Worm (Caenorhabditis elegans) whole organism, L3 larva: ENCODE data around the gene srab-23.

Source experiments
- R02D3.7 ChIP-seq: fragments of 150-350 bp; optimal IDR thresholded peaks from 2 replicates; lab custom pipeline; 2014; ENCODE audit warnings: missing biosample characterization, missing genetic modification characterization
- ZK546.5 ChIP-seq: sonication (generic microtip); optimal IDR thresholded peaks from 2 replicates; lab custom pipeline; 2017; ENCODE audit warnings: missing biosample characterization, missing genetic modification characterization
- aly-2 ChIP-seq: fragments of 150-350 bp; optimal IDR thresholded peaks from 2 replicates; lab custom pipeline; 2014; ENCODE audit warnings: missing biosample characterization, missing genetic modification characterization
- ceh-16 ChIP-seq: sonication (generic microtip); optimal IDR thresholded peaks from 2 replicates; lab custom pipeline; 2017; ENCODE audit warnings: missing biosample characterization, missing genetic modification characterization
- ceh-28 ChIP-seq: fragments of 150-350 bp; optimal IDR thresholded peaks from 2 replicates; lab custom pipeline; 2014; ENCODE audit warnings: missing biosample characterization, missing genetic modification reagents, missing genetic modification characterization
- ceh-9 ChIP-seq: sonication (generic microtip); optimal IDR thresholded peaks from 2 replicates; lab custom pipeline; 2018; ENCODE audit warnings: missing biosample characterization, missing genetic modification characterization
- daf-12 ChIP-seq: fragments of 150-350 bp; optimal IDR thresholded peaks from 2 replicates; lab custom pipeline; 2014; ENCODE audit warnings: missing biosample characterization, missing genetic modification reagents, missing genetic modification characterization
- egl-27 ChIP-seq: sonication (generic microtip); optimal IDR thresholded peaks from 4 replicates; lab custom pipeline; 2017; ENCODE audit warnings: missing biosample characterization, missing genetic modification reagents, missing genetic modification characterization
- egl-5 ChIP-seq: fragments of 150-350 bp; optimal IDR thresholded peaks from 2 replicates; lab custom pipeline; 2017; ENCODE audit warnings: missing biosample characterization, missing genetic modification reagents, missing genetic modification characterization, inconsistent platforms
- elt-1 ChIP-seq: fragments of 150-350 bp; optimal IDR thresholded peaks from 2 replicates; lab custom pipeline; 2014; ENCODE audit warnings: missing biosample characterization, missing genetic modification characterization
- elt-2 ChIP-seq: sonication (generic microtip); optimal IDR thresholded peaks from 2 replicates; lab custom pipeline; 2016; ENCODE audit warnings: missing genetic modification reagents, mild to moderate bottlenecking, missing genetic modification characterization, missing compliant biosample characterization
- eor-1 ChIP-seq, 2 experiments: fragments of 150-350 bp; optimal IDR thresholded peaks; 2 replicates each; lab custom pipeline; 2014 to 2018; ENCODE audit warnings: missing biosample characterization in 2 of 2, missing genetic modification characterization in 2 of 2
- fkh-10 ChIP-seq: sonication (generic microtip); optimal IDR thresholded peaks from 2 replicates; lab custom pipeline; 2017; ENCODE audit warnings: missing biosample characterization, missing genetic modification reagents, missing genetic modification characterization
- fkh-2 ChIP-seq: fragments of 150-350 bp; optimal IDR thresholded peaks from 2 replicates; lab custom pipeline; 2014; ENCODE audit warnings: missing biosample characterization, missing genetic modification reagents, missing genetic modification characterization
- fos-1 ChIP-seq: fragments of 150-350 bp; optimal IDR thresholded peaks from 2 replicates; lab custom pipeline; 2014; ENCODE audit warnings: missing biosample characterization, missing genetic modification characterization
- hmg-11 ChIP-seq: sonication (generic microtip); optimal IDR thresholded peaks from 2 replicates; lab custom pipeline; 2016; ENCODE audit warnings: missing genetic modification characterization, missing compliant biosample characterization
- jun-1 ChIP-seq: fragments of 150-350 bp; optimal IDR thresholded peaks from 2 replicates; lab custom pipeline; 2014; ENCODE audit warnings: missing biosample characterization, missing genetic modification reagents, missing genetic modification characterization
- lin-15B ChIP-seq: fragments of 150-350 bp; optimal IDR thresholded peaks from 2 replicates; lab custom pipeline; 2014; ENCODE audit warnings: missing biosample characterization, missing genetic modification characterization
- lin-39 ChIP-seq: fragments of 150-350 bp; optimal IDR thresholded peaks from 2 replicates; lab custom pipeline; 2018; ENCODE audit warnings: missing biosample characterization, missing genetic modification reagents, missing genetic modification characterization
- lsy-12 ChIP-seq: sonication (generic microtip); optimal IDR thresholded peaks from 2 replicates; lab custom pipeline; 2016; ENCODE audit warnings: mild to moderate bottlenecking, missing genetic modification characterization, missing compliant biosample characterization
- mdl-1 ChIP-seq: fragments of 150-350 bp; optimal IDR thresholded peaks from 2 replicates; lab custom pipeline; 2014; ENCODE audit warnings: missing biosample characterization, missing genetic modification characterization
- mml-1 ChIP-seq: fragments of 150-350 bp; sonication (generic microtip); optimal IDR thresholded peaks from 3 replicates; lab custom pipeline; 2014; ENCODE audit warnings: missing biosample characterization, missing genetic modification characterization
- nhr-11 ChIP-seq: fragments of 150-350 bp; optimal IDR thresholded peaks from 2 replicates; lab custom pipeline; 2014; ENCODE audit warnings: missing biosample characterization, missing genetic modification characterization
- nhr-12 ChIP-seq: fragments of 150-350 bp; optimal IDR thresholded peaks from 2 replicates; lab custom pipeline; 2014; ENCODE audit warnings: missing biosample characterization, missing genetic modification characterization
- nhr-237 ChIP-seq: fragments of 150-350 bp; optimal IDR thresholded peaks from 2 replicates; lab custom pipeline; 2014; ENCODE audit warnings: missing biosample characterization, missing genetic modification characterization
- nhr-25 ChIP-seq: sonication (generic microtip); optimal IDR thresholded peaks from 2 replicates; lab custom pipeline; 2017; ENCODE audit warnings: missing biosample characterization, missing genetic modification characterization
- nhr-28 ChIP-seq: fragments of 150-350 bp; optimal IDR thresholded peaks from 2 replicates; lab custom pipeline; 2014; ENCODE audit warnings: missing biosample characterization, missing genetic modification characterization
- nhr-67 ChIP-seq: fragments of 150-350 bp; optimal IDR thresholded peaks from 2 replicates; lab custom pipeline; 2014; ENCODE audit warnings: missing biosample characterization, missing genetic modification characterization
- nhr-76 ChIP-seq: fragments of 150-350 bp; sonication (generic microtip); optimal IDR thresholded peaks from 5 replicates; lab custom pipeline; 2014; ENCODE audit warnings: missing biosample characterization, missing genetic modification characterization
- nhr-77 ChIP-seq: fragments of 150-350 bp; optimal IDR thresholded peaks from 2 replicates; lab custom pipeline; 2014; ENCODE audit warnings: missing biosample characterization, missing genetic modification characterization
- pha-4 ChIP-seq: fragments of 150-350 bp; optimal IDR thresholded peaks from 2 replicates; lab custom pipeline; 2014; ENCODE audit warnings: missing biosample characterization, missing genetic modification reagents, missing genetic modification characterization
- pqm-1 ChIP-seq: fragments of 150-350 bp; optimal IDR thresholded peaks from 2 replicates; lab custom pipeline; 2017; ENCODE audit warnings: missing biosample characterization, missing genetic modification characterization, inconsistent platforms
- sea-2 ChIP-seq: fragments of 150-350 bp; sonication (generic microtip); optimal IDR thresholded peaks from 4 replicates; lab custom pipeline; 2014; ENCODE audit warnings: missing biosample characterization, missing genetic modification reagents, missing genetic modification characterization
- skn-1 ChIP-seq: fragments of 150-350 bp; optimal IDR thresholded peaks from 2 replicates; lab custom pipeline; 2014; ENCODE audit warnings: missing biosample characterization, missing genetic modification characterization
- snpc-4 ChIP-seq: fragments of 150-350 bp; optimal IDR thresholded peaks from 2 replicates; lab custom pipeline; 2014; ENCODE audit warnings: missing biosample characterization, missing genetic modification characterization
- tbx-2 ChIP-seq: sonication (generic microtip); optimal IDR thresholded peaks from 2 replicates; lab custom pipeline; 2016; ENCODE audit warnings: mild to moderate bottlenecking, missing genetic modification characterization, missing compliant biosample characterization
- unc-39 ChIP-seq: sonication (generic microtip); optimal IDR thresholded peaks from 4 replicates; lab custom pipeline; 2017; ENCODE audit warnings: missing biosample characterization, missing genetic modification characterization
- unc-62 ChIP-seq: fragments of 150-350 bp; sonication (generic microtip); optimal IDR thresholded peaks from 4 replicates; lab custom pipeline; 2014; ENCODE audit warnings: missing biosample characterization, missing genetic modification reagents, missing genetic modification characterization
- ztf-11 ChIP-seq: fragments of 150-350 bp; optimal IDR thresholded peaks from 2 replicates; lab custom pipeline; 2014; ENCODE audit warnings: missing biosample characterization, missing genetic modification characterization

srab-23 gene

DNA sequence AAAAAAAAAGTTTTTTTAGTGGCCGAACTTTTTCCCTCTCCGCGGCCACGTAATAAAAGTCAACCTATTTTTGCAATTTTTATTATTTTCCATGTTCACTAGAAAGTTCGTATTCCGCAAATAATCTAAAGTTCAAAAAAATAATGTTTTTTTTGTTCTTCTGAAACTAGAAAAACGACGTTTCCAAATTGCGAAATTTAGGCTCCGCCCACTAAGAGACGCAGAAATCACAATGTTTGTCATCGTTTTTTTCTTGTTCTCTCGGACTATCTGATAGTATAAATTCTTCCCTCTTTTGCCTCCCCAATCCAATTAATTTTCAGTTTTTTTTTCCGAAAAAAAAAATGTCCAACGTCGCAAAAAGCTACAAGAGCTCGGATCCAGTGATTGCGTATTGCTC, 21.9 kb upstream of the srab-23 start, which contains the start of gene comt-3:
Gene comt-3 (plus strand): TSS at position 214 of the 400 bp plus-strand sequence.
- TF ChIP-seq snpc-4 (no peak), skn-1 (tag; lab: Kevin White, UChicago) (no peak), nhr-76 (tag; lab: Kevin White, UChicago) (no peak), daf-12 (tag; lab: Kevin White, UChicago) (no peak), ztf-11 (tag; lab: Kevin White, UChicago) (no peak), fos-1 (tag; lab: Kevin White, UChicago) (no peak), R02D3.7 (tag; lab: Kevin White, UChicago) (no peak), ZK546.5 (tag; lab: Kevin White, UChicago) (no peak)
- TF ChIP-seq, all 47 proteins: peak for 0

DNA sequence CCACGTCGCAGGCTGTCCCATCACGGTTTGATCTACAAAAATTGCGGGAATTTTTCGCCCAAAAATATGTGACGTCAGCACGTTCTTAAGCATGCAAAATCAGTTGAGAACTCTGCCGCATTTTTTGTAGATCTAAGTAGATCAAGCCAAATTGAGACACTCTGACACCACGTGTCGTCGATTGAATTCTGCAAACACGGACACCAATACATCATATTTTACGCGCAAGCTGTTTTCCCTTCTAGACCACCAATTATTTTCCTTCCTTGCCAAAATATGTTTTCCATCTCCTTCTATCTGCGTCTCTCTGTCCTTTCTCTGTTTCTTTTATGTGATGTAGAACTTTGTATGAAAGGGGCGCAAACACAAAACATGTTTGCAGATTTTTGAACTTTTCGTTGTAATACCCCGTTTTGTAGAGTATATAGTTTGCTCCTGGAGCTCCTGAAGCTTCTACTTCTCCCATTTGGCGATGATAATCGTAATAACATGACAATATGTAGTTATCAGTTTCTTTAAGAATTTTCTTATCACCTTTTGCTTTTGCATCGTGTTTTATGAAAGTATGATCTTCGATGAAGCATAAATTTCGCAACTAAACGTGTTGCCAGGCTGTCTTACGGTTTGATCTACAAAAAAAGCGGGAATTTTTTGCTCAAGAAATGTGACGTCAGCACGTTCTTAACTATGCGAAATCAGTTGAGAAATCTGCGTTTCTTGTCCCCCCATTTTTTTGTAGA, 20.5 kb upstream of the srab-23 start:
- TF ChIP-seq nhr-25 (tag; lab: Kevin White, UChicago) (no peak), lin-15B (tag; lab: Kevin White, UChicago) (peak; percentile 8), ceh-16 (no peak), pha-4 (tag; lab: Kevin White, UChicago) (peak; percentile 58), ceh-28 (tag; lab: Kevin White, UChicago) (no peak), jun-1 (tag; lab: Kevin White, UChicago) (no peak), ZK546.5 (tag; lab: Kevin White, UChicago) (no peak), fkh-2 (tag; lab: Kevin White, UChicago) (no peak), egl-5 (tag; lab: Kevin White, UChicago) (no peak), nhr-76 (tag; lab: Kevin White, UChicago) (peak; percentile 25), nhr-11 (tag; lab: Kevin White, UChicago) (no peak), snpc-4 (no peak), lsy-12 (no peak), egl-27 (no peak), fkh-10 (GFP tag; lab: Kevin White, UChicago) (no peak), sea-2 (GFP tag; lab: Kevin White, UChicago) (no peak), mml-1 (tag; lab: Kevin White, UChicago) (no peak), daf-12 (tag; lab: Kevin White, UChicago) (no peak), unc-39 (tag; lab: Kevin White, UChicago) (no peak), elt-2 (tag; lab: Kevin White, UChicago) (peak; percentile 63), aly-2 (tag; lab: Kevin White, UChicago) (no peak), nhr-67 (no peak), tbx-2 (tag; lab: Kevin White, UChicago) (no peak), hmg-11 (tag; lab: Kevin White, UChicago) (no peak), fos-1 (tag; lab: Kevin White, UChicago) (no peak), eor-1 (tag; optimal IDR thresholded peaks at IDR 0.05; lab: Kevin White, UChicago) (no peak), skn-1 (tag; lab: Kevin White, UChicago) (no peak), nhr-12 (tag; lab: Kevin White, UChicago) (no peak), elt-1 (tag; lab: Kevin White, UChicago) (no peak), unc-62 (GFP tag; lab: Kevin White, UChicago) (no peak), nhr-237 (tag; lab: Kevin White, UChicago) (no peak), pqm-1 (tag; lab: Kevin White, UChicago) (peak; percentile 28), nhr-77 (tag; lab: Kevin White, UChicago) (no peak), mdl-1 (tag; lab: Kevin White, UChicago) (no peak), ceh-9 (no peak), nhr-28 (tag; lab: Kevin White, UChicago) (no peak), lin-39 (no peak)

DNA sequence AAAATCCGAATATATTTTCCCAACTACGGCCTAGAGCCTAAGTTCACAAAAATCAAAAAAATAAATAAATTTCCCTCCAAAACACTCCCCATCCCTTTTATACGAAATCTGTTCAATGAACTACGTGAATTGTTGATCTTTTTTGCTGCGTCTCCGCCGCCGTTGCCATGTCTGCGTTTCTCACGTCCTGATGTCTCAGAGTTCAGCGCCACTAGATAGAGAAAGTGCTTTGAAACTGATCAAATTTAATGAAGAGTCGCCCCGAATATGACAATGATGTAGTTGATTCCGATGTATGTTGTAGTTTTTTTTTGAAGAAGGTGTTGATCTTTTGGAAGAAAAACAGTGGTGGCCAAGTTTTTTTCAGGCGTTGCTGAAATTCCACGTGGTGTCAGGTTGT, 18.8 kb upstream of the srab-23 start:
- TF ChIP-seq unc-39 (tag; lab: Kevin White, UChicago) (no peak), nhr-76 (tag; lab: Kevin White, UChicago) (no peak), R02D3.7 (tag; lab: Kevin White, UChicago) (no peak), fkh-10 (GFP tag; lab: Kevin White, UChicago) (no peak), nhr-67 (no peak), unc-62 (GFP tag; lab: Kevin White, UChicago) (no peak), sea-2 (GFP tag; lab: Kevin White, UChicago) (no peak), elt-1 (tag; lab: Kevin White, UChicago) (no peak), daf-12 (tag; lab: Kevin White, UChicago) (no peak), ceh-16 (no peak), lin-39 (no peak)
